Worm (Caenorhabditis elegans) whole organism, L2 larva: Measurements from ENCODE around the gene C04E6.5.

Experiments used
- C34F6.9 ChIP-seq: fragments of 150-350 bp; optimal IDR thresholded peaks from 2 replicates; lab custom pipeline; 2014; ENCODE audit warnings: missing biosample characterization, missing genetic modification characterization
- F13H6.1 ChIP-seq: sonication (generic microtip); optimal IDR thresholded peaks from 2 replicates; lab custom pipeline; 2016; ENCODE audit warnings: missing genetic modification characterization, missing compliant biosample characterization
- ZK546.5 ChIP-seq: sonication (generic microtip); optimal IDR thresholded peaks from 2 replicates; lab custom pipeline; 2017; ENCODE audit warnings: missing biosample characterization, missing genetic modification characterization
- alr-1 ChIP-seq: fragments of 150-350 bp; optimal IDR thresholded peaks from 2 replicates; lab custom pipeline; 2014; ENCODE audit warnings: missing biosample characterization, missing genetic modification characterization
- aly-2 ChIP-seq: fragments of 150-350 bp; optimal IDR thresholded peaks from 2 replicates; lab custom pipeline; 2014; ENCODE audit warnings: missing biosample characterization, missing genetic modification characterization
- ama-1 ChIP-seq: fragments of 150-350 bp; optimal IDR thresholded peaks from 2 replicates; lab custom pipeline; 2018; ENCODE audit warnings: inconsistent platforms
- blmp-1 ChIP-seq: sonication (generic microtip); optimal IDR thresholded peaks from 2 replicates; lab custom pipeline; 2017; ENCODE audit warnings: missing genetic modification characterization, mild to moderate bottlenecking, missing compliant biosample characterization, antibody characterized with exemption, moderate library complexity; ENCODE audit not compliant: insufficient read depth
- ceh-16 ChIP-seq: fragments of 150-350 bp; optimal IDR thresholded peaks from 2 replicates; lab custom pipeline; 2014; ENCODE audit warnings: missing biosample characterization, missing genetic modification characterization
- ceh-82 ChIP-seq: fragments of 150-350 bp; optimal IDR thresholded peaks from 2 replicates; lab custom pipeline; 2014; ENCODE audit warnings: missing biosample characterization, missing genetic modification characterization
- crh-2 ChIP-seq: sonication (generic microtip); optimal IDR thresholded peaks from 2 replicates; lab custom pipeline; 2017; ENCODE audit warnings: missing biosample characterization, missing genetic modification characterization
- egl-27 ChIP-seq: sonication (generic microtip); optimal IDR thresholded peaks from 3 replicates; lab custom pipeline; 2017; ENCODE audit warnings: missing biosample characterization, missing genetic modification reagents, missing genetic modification characterization
- elt-3 ChIP-seq: sonication (generic microtip); optimal IDR thresholded peaks from 2 replicates; lab custom pipeline; 2017; ENCODE audit warnings: missing biosample characterization, missing genetic modification characterization
- fos-1 ChIP-seq: fragments of 150-350 bp; optimal IDR thresholded peaks from 2 replicates; lab custom pipeline; 2014; ENCODE audit warnings: missing biosample characterization, missing genetic modification characterization
- gmeb-1 ChIP-seq: fragments of 150-350 bp; optimal IDR thresholded peaks from 2 replicates; lab custom pipeline; 2014; ENCODE audit warnings: missing biosample characterization, missing genetic modification characterization
- lin-13 ChIP-seq: fragments of 150-350 bp; optimal IDR thresholded peaks from 2 replicates; lab custom pipeline; 2014; ENCODE audit warnings: missing biosample characterization, missing genetic modification reagents, missing genetic modification characterization
- lin-39 ChIP-seq: fragments of 150-350 bp; optimal IDR thresholded peaks from 2 replicates; lab custom pipeline; 2014; ENCODE audit warnings: missing biosample characterization, missing genetic modification reagents, missing genetic modification characterization
- mbf-1 ChIP-seq: sonication (generic microtip); optimal IDR thresholded peaks from 2 replicates; lab custom pipeline; 2017; ENCODE audit warnings: missing biosample characterization, missing genetic modification characterization
- mdl-1 ChIP-seq, 2 experiments: fragments of 150-350 bp in 1 of 2; sonication (generic microtip) in 1 of 2; optimal IDR thresholded peaks; 2 replicates each; lab custom pipeline; 2017; ENCODE audit warnings: missing biosample characterization in 2 of 2, missing genetic modification characterization in 2 of 2
- nhr-10 ChIP-seq: sonication (generic microtip); optimal IDR thresholded peaks from 2 replicates; lab custom pipeline; 2017; ENCODE audit warnings: missing biosample characterization, missing genetic modification characterization
- nhr-11 ChIP-seq: fragments of 150-350 bp; optimal IDR thresholded peaks from 2 replicates; lab custom pipeline; 2014; ENCODE audit warnings: missing biosample characterization, missing genetic modification characterization
- nhr-12 ChIP-seq: fragments of 150-350 bp; optimal IDR thresholded peaks from 2 replicates; lab custom pipeline; 2014; ENCODE audit warnings: missing biosample characterization, missing genetic modification characterization
- nhr-129 ChIP-seq: fragments of 150-350 bp; optimal IDR thresholded peaks from 2 replicates; lab custom pipeline; 2014; ENCODE audit warnings: missing biosample characterization, missing genetic modification characterization
- nhr-21 ChIP-seq: fragments of 150-350 bp; optimal IDR thresholded peaks from 2 replicates; lab custom pipeline; 2014; ENCODE audit warnings: missing biosample characterization, missing genetic modification characterization
- nhr-23 ChIP-seq: fragments of 150-350 bp; optimal IDR thresholded peaks from 2 replicates; lab custom pipeline; 2014; ENCODE audit warnings: missing biosample characterization, missing genetic modification reagents, missing genetic modification characterization
- nhr-237 ChIP-seq: fragments of 150-350 bp; optimal IDR thresholded peaks from 2 replicates; lab custom pipeline; 2014; ENCODE audit warnings: missing biosample characterization, missing genetic modification characterization
- nhr-25 ChIP-seq: fragments of 150-350 bp; sonication (generic microtip); optimal IDR thresholded peaks from 3 replicates; lab custom pipeline; 2014; ENCODE audit warnings: missing biosample characterization, missing genetic modification characterization
- peb-1 ChIP-seq: fragments of 150-350 bp; optimal IDR thresholded peaks from 2 replicates; lab custom pipeline; 2014; ENCODE audit warnings: missing biosample characterization, missing genetic modification characterization
- sem-4 ChIP-seq: fragments of 150-350 bp; optimal IDR thresholded peaks from 2 replicates; lab custom pipeline; 2014; ENCODE audit warnings: missing biosample characterization, missing genetic modification reagents, missing genetic modification characterization
- skn-1 ChIP-seq: sonication (generic microtip); optimal IDR thresholded peaks from 2 replicates; lab custom pipeline; 2017; ENCODE audit warnings: missing biosample characterization, missing genetic modification characterization
- sma-3 ChIP-seq: sonication (generic microtip); optimal IDR thresholded peaks from 2 replicates; lab custom pipeline; 2016; ENCODE audit warnings: missing genetic modification reagents, missing genetic modification characterization, missing compliant biosample characterization
- sma-9 ChIP-seq, 2 experiments: fragments of 150-350 bp in 1 of 2; sonication (generic microtip) in 1 of 2; optimal IDR thresholded peaks; 2 replicates each; lab custom pipeline; 2014 to 2016; ENCODE audit warnings: missing genetic modification characterization in 2 of 2, mild to moderate bottlenecking in 1 of 2, missing biosample characterization in 1 of 2, missing compliant biosample characterization in 1 of 2, missing genetic modification reagents in 1 of 2, moderate library complexity in 1 of 2
- snpc-4 ChIP-seq: fragments of 150-350 bp; optimal IDR thresholded peaks from 2 replicates; lab custom pipeline; 2014; ENCODE audit warnings: missing biosample characterization, missing genetic modification characterization
- unc-55 ChIP-seq: fragments of 150-350 bp; sonication (generic microtip); optimal IDR thresholded peaks from 3 replicates; lab custom pipeline; 2014; ENCODE audit warnings: missing biosample characterization, missing genetic modification reagents, missing genetic modification characterization
- unc-62 ChIP-seq: fragments of 150-350 bp; optimal IDR thresholded peaks from 2 replicates; lab custom pipeline; 2014; ENCODE audit warnings: missing biosample characterization, missing genetic modification reagents, missing genetic modification characterization
- zag-1 ChIP-seq: fragments of 150-350 bp; optimal IDR thresholded peaks from 2 replicates; lab custom pipeline; 2014; ENCODE audit warnings: missing biosample characterization, missing genetic modification characterization
- ztf-1 ChIP-seq: fragments of 200-800 bp; sonication (Bioruptor generic); conservative IDR thresholded peaks from 2 replicates; pipeline ENCODE4 v1.3.6; 2022; ENCODE audit warnings: missing genetic modification characterization, missing compliant biosample characterization
- ztf-11 ChIP-seq: sonication (generic microtip); optimal IDR thresholded peaks from 2 replicates; lab custom pipeline; 2017; ENCODE audit warnings: missing biosample characterization, missing genetic modification characterization

C04E6.5 gene

ce11 chrV:5919887-5920286, 18.0 kb downstream of the C04E6.5 start, which contains the start of gene C04E6.12:
Gene C04E6.12 (minus strand): TSS chrV:5919987.
- TF ChIP-seq nhr-237 (no peak), sma-3 (GFP tag; lab: Kevin White, UChicago) (no peak)
- TF ChIP-seq, all 48 proteins: peak for 0

ce11 chrV:5921761-5922160, 19.8 kb downstream of the C04E6.5 start:
- TF ChIP-seq sem-4 (no peak), ztf-1 (GFP tag; lab: Robert Waterston, UW) (no peak)

ce11 chrV:5922236-5922635, 20.3 kb downstream of the C04E6.5 start, which contains the start of gene srsx-18:
Gene srsx-18 (plus strand): TSS chrV:5922536.
- TF ChIP-seq sma-3 (GFP tag; lab: Kevin White, UChicago) (no peak), skn-1 (tag; lab: Kevin White, UChicago) (no peak), nhr-25 (no peak), F13H6.1 (tag; lab: Kevin White, UChicago) (no peak), peb-1 (tag; lab: Kevin White, UChicago) (no peak), alr-1 (tag; lab: Kevin White, UChicago) (no peak), elt-3 (tag; lab: Kevin White, UChicago) (no peak), unc-55 (GFP tag; lab: Kevin White, UChicago) (no peak), nhr-129 (tag; lab: Kevin White, UChicago) (no peak), nhr-21 (tag; lab: Kevin White, UChicago) (no peak), ama-1 (lab: Kevin White, UChicago) (no peak), unc-62 (no peak), lin-39 (no peak), snpc-4 (tag; lab: Kevin White, UChicago) (no peak), nhr-237 (no peak)

- no peak for TF ChIP-seq nhr-11 (tag; lab: Kevin White, UChicago)
- no peak for TF ChIP-seq lin-13 (GFP tag; lab: Kevin White, UChicago)
- no peak for TF ChIP-seq mbf-1
- no peak for TF ChIP-seq nhr-10 (tag; lab: Kevin White, UChicago)
Measured at ce11 chrV:5927347-5927746, 25.4 kb downstream of the C04E6.5 start, which contains the start of gene srsx-17. Gene srsx-17 (plus strand): TSS chrV:5927647.

- TF ChIP-seq mbf-1 (no peak), ZK546.5 (tag; lab: Kevin White, UChicago) (no peak), lin-13 (GFP tag; lab: Kevin White, UChicago) (no peak), sma-3 (GFP tag; lab: Kevin White, UChicago) (no peak), egl-27 (tag; lab: Kevin White, UChicago) (no peak), ceh-82 (tag; lab: Kevin White, UChicago) (no peak), ztf-11 (tag; lab: Kevin White, UChicago) (no peak), nhr-23 (tag; lab: Kevin White, UChicago) (no peak), aly-2 (no peak), ceh-16 (tag; lab: Kevin White, UChicago) (no peak), blmp-1 (no peak)
Measured at ce11 chrV:5928006-5928405, 26.1 kb downstream of the C04E6.5 start.

ce11 chrV:5930588-5930987, 28.7 kb downstream of the C04E6.5 start, which contains the start of gene galt-1:
Gene galt-1 (plus strand): TSS chrV:5930905.
- TF ChIP-seq nhr-21 (tag; lab: Kevin White, UChicago) (no peak), gmeb-1 (tag; lab: Kevin White, UChicago) (peak; percentile 0), sma-9 (GFP tag; optimal IDR thresholded peaks at IDR 0.05; lab: Kevin White, UChicago) (no peak), sma-9 (tag; optimal IDR thresholded peaks at IDR 0.05; lab: Kevin White, UChicago) (no peak), C34F6.9 (tag; lab: Kevin White, UChicago) (no peak), ceh-82 (tag; lab: Kevin White, UChicago) (no peak), zag-1 (no peak), mdl-1 (tag; optimal IDR thresholded peaks at IDR 0.05; lab: Kevin White, UChicago) (no peak), nhr-23 (tag; lab: Kevin White, UChicago) (no peak), nhr-11 (tag; lab: Kevin White, UChicago) (no peak), alr-1 (tag; lab: Kevin White, UChicago) (no peak), nhr-25 (no peak), crh-2 (tag; lab: Kevin White, UChicago) (peak; percentile 17), nhr-12 (no peak), fos-1 (tag; lab: Kevin White, UChicago) (peak; percentile 50)
